Worm (Caenorhabditis elegans): ENCODE measurements around the gene oig-4.

The oig-4 gene

DNA sequence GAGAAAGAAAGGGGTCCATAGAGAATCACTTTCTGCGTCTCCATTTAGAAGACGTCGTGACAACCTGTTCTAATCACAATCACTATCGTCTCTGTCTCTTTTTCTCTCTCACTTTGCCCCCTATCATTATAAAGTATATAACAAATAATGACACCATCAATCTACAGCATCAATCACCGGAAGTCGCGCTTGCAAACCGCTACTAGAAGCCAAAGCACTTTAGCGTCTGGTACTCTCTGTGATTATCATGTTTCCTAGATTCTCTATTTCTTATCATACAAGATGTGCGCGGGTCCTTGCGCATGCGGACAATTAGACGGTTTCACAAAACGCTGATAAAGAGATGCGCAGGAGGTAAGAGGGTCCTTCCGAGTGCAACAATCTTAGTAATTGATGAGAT lies 17.8 kb downstream of the oig-4 start:
- TF ChIP-seq grh-1 (GFP tag; IDR thresholded peaks at IDR 0.05) (peak; percentile 62), efl-3 (GFP tag; optimal IDR thresholded peaks at IDR 0.05) (no peak), unc-130 (tag; optimal IDR thresholded peaks at IDR 0.05) (peak; percentile 58), snu-23 (GFP tag; optimal IDR thresholded peaks at IDR 0.05) (peak; percentile 23), mep-1 (tag; optimal IDR thresholded peaks at IDR 0.05) (peak; percentile 7), elt-3 (tag; optimal IDR thresholded peaks at IDR 0.05) (peak in 5 of 6 experiments; percentile 31 to 85 (median 79)), nhr-19 (GFP tag; conservative IDR thresholded peaks at IDR 0.05) (peak; percentile 25; the same call in 1 of the 2 replicates), blmp-1 (tag; optimal IDR thresholded peaks at IDR 0.05) (peak; percentile 88), nhr-71 (tag; optimal IDR thresholded peaks at IDR 0.05) (peak; percentile 49), hlh-4 (tag; optimal IDR thresholded peaks at IDR 0.05) (no peak), tbx-2 (tag; optimal IDR thresholded peaks at IDR 0.05) (peak; percentile 37), ztf-4 (tag; optimal IDR thresholded peaks at IDR 0.05) (peak; percentile 34), mef-2 (tag; optimal IDR thresholded peaks at IDR 0.05) (no peak), ets-5 (GFP tag; IDR thresholded peaks at IDR 0.05) (no peak), lsy-2 (tag; optimal IDR thresholded peaks at IDR 0.05) (no peak), mdl-1 (tag; optimal IDR thresholded peaks at IDR 0.05) (peak in 1 of 2 experiments; percentile 21), dpl-1 (GFP tag; optimal IDR thresholded peaks at IDR 0.05) (no peak), lin-14 (GFP tag; optimal IDR thresholded peaks at IDR 0.05) (peak; percentile 9), nhr-85 (tag) (peak; percentile 90), nhr-20 (tag; optimal IDR thresholded peaks at IDR 0.05) (peak; percentile 30), ztf-11 (tag; optimal IDR thresholded peaks at IDR 0.05) (no peak), F16B12.6 (tag; optimal IDR thresholded peaks at IDR 0.05) (no peak), egl-27 (tag; optimal IDR thresholded peaks at IDR 0.05) (peak in 1 of 2 experiments; percentile 36)

DNA sequence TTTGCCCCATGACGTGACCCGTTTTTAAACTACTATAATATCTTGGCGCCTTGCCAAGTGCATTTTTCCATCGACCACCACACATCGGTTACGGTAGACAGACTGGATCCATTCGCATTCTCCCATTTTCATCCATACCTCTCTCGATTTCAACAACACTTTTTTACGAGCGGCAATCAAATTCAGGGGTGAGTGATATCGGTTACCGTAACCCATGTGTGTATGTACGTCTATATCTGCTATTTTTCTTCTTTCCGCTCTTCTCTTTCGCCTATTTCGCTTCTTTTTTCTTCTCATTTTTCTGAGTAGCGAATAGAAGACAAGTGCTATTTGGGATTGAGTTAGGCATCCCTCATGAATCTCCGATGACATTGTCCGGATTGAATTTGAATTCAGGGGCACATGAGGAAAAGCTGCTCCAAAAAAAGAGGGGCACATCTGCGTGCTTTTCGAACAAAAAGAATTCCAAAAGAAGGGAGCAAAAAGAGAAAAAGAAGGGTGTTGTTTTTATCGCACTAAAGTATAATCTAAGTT lies 18.4 kb downstream of the oig-4 start:
- no peak for TF ChIP-seq nhr-237 (tag; optimal IDR thresholded peaks at IDR 0.05)
- TF ChIP-seq blmp-1 (tag; optimal IDR thresholded peaks at IDR 0.05), result peak; percentile 61
- peak in 2 of 6 experiments; percentile 26 to 33 for TF ChIP-seq elt-3 (tag; optimal IDR thresholded peaks at IDR 0.05)
- peak; percentile 60 for TF ChIP-seq lin-14 (GFP tag; optimal IDR thresholded peaks at IDR 0.05)
- peak; percentile 85 for TF ChIP-seq fkh-10 (GFP tag; optimal IDR thresholded peaks at IDR 0.05)
- TF ChIP-seq lsy-2 (tag; optimal IDR thresholded peaks at IDR 0.05), result peak in 1 of 2 experiments; percentile 87
- no peak for TF ChIP-seq alr-1 (tag; optimal IDR thresholded peaks at IDR 0.05; ENCODE audit: borderline replicate concordance)
- no peak for TF ChIP-seq nhr-85 (tag)
- peak in 1 of 2 experiments; percentile 19 for TF ChIP-seq lin-35 (GFP tag; optimal IDR thresholded peaks at IDR 0.05)

DNA sequence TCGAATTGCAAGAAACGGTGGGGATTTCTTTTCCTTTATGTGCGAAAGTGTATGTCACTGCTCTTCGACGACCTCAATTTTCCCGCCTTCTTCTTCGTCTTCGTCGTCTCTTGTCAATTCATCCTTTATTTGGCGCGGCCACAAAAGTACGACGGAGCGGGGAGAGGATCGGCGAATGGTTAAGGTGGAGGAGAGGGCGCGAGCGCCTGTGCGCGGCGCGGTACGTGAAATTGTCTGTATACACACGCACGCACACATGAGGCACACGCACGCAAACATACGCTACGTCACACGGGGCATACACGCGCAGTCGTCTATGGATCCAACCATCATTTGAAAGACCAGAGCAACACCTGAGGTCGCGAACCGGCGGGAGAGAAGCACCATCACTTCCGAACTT lies 22.0 kb downstream of the oig-4 start:
- TF ChIP-seq swsn-7 (tag; optimal IDR thresholded peaks at IDR 0.05) (no peak), lin-14 (GFP tag; optimal IDR thresholded peaks at IDR 0.05) (peak; percentile 4), lin-35 (GFP tag; optimal IDR thresholded peaks at IDR 0.05) (peak in 1 of 2 experiments; percentile 4)

DNA sequence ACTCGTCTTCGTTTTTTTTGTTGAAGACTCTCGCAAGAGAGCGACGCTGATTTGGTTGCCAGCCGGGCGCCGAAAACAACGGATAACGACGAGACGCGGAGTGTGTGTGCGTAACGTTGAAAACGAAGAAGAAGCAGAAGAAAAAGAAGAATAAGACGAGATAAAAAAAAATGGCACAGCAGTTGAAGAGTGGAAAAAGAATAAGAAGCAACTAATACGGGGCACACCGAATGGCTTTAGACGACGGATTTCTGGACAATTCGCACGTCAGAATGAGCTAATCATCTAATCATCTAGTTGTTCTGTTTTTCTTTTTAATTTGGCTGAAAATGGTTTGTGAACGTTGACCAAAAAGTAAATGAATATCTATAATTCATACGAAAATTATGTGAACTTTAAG lies 23.6 kb downstream of the oig-4 start:
- TF ChIP-seq elt-2 (tag; optimal IDR thresholded peaks at IDR 0.05) (no peak), ama-1 (optimal IDR thresholded peaks at IDR 0.05) (no peak), blmp-1 (tag; optimal IDR thresholded peaks at IDR 0.05) (no peak), unc-98 (GFP tag; IDR thresholded peaks at IDR 0.05) (no peak), dsc-1 (tag; optimal IDR thresholded peaks at IDR 0.05) (peak; percentile 61), unc-86 (tag; optimal IDR thresholded peaks at IDR 0.05) (no peak), sptf-1 (tag; optimal IDR thresholded peaks at IDR 0.05) (no peak)

DNA sequence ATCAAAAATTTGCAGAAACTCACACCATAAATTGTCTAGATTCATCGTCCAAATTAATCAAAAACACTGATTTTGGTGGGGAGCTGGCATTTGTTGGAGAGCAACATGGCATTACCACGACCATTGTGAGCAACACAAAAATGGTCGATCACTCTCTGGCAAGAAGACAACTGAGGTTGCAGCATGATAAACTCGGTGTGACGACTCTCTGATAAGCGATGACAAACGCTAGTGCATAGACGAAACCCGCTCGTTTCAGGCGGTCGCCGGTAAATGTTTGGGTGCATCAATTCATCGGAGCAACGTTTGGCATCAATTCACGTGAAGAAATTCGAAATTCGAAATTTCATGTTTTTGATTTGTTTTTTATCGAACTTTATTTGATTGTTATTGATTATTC lies 25.7 kb downstream of the oig-4 start:
- TF ChIP-seq elt-2 (tag; optimal IDR thresholded peaks at IDR 0.05) (peak; percentile 40), pqm-1 (tag; optimal IDR thresholded peaks at IDR 0.05) (no peak)
